Worm (Caenorhabditis elegans): Measurements from ENCODE around the gene cysl-1.

Gene cysl-1

DNA sequence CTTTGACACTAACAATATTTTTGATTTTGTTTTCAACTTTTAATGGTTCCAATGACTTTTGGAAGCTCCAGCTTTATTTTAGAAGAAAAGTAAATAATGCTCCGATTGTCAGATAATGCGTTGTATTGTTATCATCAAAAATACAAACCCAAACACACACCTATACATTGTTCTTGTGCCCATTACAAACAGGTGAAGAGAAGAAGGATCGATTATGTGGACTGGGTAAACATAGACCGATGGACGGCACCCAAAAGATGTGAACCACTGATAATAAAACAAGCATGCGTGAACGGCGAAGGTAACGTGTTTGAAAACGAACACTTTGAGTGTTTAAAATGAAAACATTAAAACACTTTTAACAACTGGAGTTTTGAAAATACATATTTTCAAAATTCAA, 32.8 kb upstream of the cysl-1 start:
- TF ChIP-seq tbx-2 (tag; optimal IDR thresholded peaks at IDR 0.05) = no peak
- no peak for TF ChIP-seq efl-3 (GFP tag; optimal IDR thresholded peaks at IDR 0.05)

DNA sequence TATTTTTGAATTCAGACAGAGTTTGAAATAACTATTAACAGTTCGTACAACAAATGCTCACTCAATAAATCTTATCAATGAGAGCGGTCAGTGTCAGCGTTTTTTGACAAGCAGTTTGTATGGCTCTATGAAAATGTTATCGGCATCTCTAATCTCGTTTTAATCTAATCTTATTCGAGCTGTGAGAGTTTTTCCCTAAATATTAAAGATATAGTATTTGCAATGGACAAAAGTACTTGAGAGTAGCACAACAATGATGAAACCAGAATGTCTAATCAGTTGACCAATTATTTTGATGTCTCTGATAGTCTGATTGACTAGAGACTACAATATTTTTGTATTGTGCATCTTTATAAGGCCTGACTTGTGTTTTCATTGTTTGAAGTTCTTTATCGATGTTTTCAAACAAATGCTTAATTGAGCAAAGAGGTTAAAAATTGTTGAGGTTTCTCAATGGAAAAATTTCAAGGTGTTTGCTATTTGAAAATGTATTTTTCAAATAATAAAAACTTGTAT, 30.6 kb upstream of the cysl-1 start, which contains the start of gene F19C6.5:
F19C6.5 (minus strand) TSS at position 51 of the 516 bp plus-strand sequence.
- TF ChIP-seq ets-5 (GFP tag; IDR thresholded peaks at IDR 0.05) = no peak
- TF ChIP-seq elt-2 (tag; optimal IDR thresholded peaks at IDR 0.05) = peak; percentile 35

DNA sequence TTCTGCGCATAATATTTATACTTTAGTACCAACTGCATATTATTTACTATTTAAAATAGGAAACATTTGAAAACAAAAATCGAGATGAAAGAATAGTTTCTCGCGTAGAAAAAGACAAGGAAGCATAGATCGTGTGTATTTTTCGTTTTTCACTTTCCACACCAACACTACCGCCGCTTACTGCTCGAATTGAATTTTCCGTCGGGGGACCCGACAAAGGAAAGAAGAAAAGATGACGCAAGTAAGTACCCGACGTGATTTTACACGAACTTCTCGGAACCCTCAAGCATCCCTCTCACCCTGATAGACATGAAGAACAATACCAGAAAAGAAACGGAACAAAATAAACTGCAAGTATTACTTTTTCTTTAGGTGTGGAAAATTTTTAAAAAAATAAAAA, 26.9 kb upstream of the cysl-1 start:
- TF ChIP-seq pax-3 (tag; optimal IDR thresholded peaks at IDR 0.05) (no peak), fkh-10 (GFP tag; optimal IDR thresholded peaks at IDR 0.05) (peak; percentile 64), sup-37 (GFP tag; optimal IDR thresholded peaks at IDR 0.05) (no peak), lin-14 (GFP tag; optimal IDR thresholded peaks at IDR 0.05) (peak; percentile 8)

DNA sequence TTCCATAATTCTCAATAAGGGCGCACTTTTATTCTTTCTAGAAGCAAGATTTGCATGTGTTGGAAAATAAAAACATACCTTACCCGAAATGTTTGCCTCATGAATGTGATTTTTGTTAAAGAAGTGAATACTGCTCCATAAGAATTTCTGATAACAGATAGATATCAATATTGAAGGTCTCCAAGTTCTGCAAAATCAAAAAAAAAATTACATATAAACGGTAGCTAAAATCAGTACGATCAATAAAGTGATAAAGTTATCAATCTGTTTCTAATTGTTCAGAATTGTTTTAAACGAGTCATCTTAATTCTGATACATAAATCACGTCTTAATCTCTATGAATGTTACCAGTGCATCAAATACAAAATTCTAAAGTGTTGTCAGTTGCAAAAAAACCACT, 21.9 kb upstream of the cysl-1 start, which contains the start of gene mgl-1:
mgl-1 (minus strand) TSS at position 101 of the 400 bp plus-strand sequence.
- TF ChIP-seq ama-1 (optimal IDR thresholded peaks at IDR 0.05) = no peak
- no peak for TF ChIP-seq nhr-12 (tag; optimal IDR thresholded peaks at IDR 0.05)
- TF ChIP-seq blmp-1 (tag; optimal IDR thresholded peaks at IDR 0.05) = no peak
- no peak for TF ChIP-seq C16A3.4 (tag; optimal IDR thresholded peaks at IDR 0.05)
- no peak for TF ChIP-seq nhr-28 (tag; optimal IDR thresholded peaks at IDR 0.05)
- TF ChIP-seq nhr-20 (tag; optimal IDR thresholded peaks at IDR 0.05) = no peak
- no peak for TF ChIP-seq efl-3 (GFP tag; optimal IDR thresholded peaks at IDR 0.05)
- TF ChIP-seq mep-1 (tag; optimal IDR thresholded peaks at IDR 0.05) = no peak
- TF ChIP-seq hlh-4 (tag; optimal IDR thresholded peaks at IDR 0.05) = no peak
- no peak for TF ChIP-seq F16B12.6 (tag; optimal IDR thresholded peaks at IDR 0.05)
- no peak for TF ChIP-seq grh-1 (GFP tag; IDR thresholded peaks at IDR 0.05)
- no peak for TF ChIP-seq mef-2 (tag; optimal IDR thresholded peaks at IDR 0.05)
- TF ChIP-seq elt-2 (tag; optimal IDR thresholded peaks at IDR 0.05) = no peak
- TF ChIP-seq unc-130 (tag; optimal IDR thresholded peaks at IDR 0.05) = no peak
- no peak for TF ChIP-seq C04F5.9 (tag; optimal IDR thresholded peaks at IDR 0.05)
- TF ChIP-seq nhr-77 (tag; optimal IDR thresholded peaks at IDR 0.05) = no peak
- no peak for TF ChIP-seq nhr-90 (tag; optimal IDR thresholded peaks at IDR 0.05; ENCODE audit: poor library complexity)

DNA sequence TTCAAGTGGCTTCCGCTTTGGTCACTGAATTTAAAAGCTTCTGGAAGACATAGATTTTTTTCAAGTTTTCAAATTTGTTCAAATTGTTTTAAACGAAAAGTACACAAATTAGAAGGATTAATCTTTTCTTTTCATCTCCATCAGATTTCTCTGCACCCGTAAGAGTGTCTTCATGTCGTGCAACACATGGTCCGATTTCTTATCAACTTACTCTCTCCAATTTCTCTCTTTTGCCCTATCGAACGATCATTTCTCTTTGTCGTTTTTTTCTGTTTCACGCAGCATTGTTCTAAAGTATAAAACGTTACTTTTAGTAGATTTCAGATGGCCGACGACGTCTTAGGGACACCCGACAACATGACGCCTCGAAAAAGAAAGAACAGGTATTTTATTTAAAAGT, 10.9 kb upstream of the cysl-1 start, which contains the start of gene pssy-1:
pssy-1 (plus strand) TSS at position 318 of the 400 bp plus-strand sequence.
- no peak for TF ChIP-seq aly-2 (tag; optimal IDR thresholded peaks at IDR 0.05)
- no peak for TF ChIP-seq lsy-2 (tag; optimal IDR thresholded peaks at IDR 0.05)
- no peak for TF ChIP-seq efl-1 (optimal IDR thresholded peaks at IDR 0.05)
- TF ChIP-seq efl-1 (GFP tag; optimal IDR thresholded peaks at IDR 0.05 in 1 of 2) = peak in 1 of 2 experiments; percentile 38
- no peak for TF ChIP-seq nhr-11 (tag; optimal IDR thresholded peaks at IDR 0.05)
- peak; percentile 68 for TF ChIP-seq blmp-1 (tag; optimal IDR thresholded peaks at IDR 0.05)
- no peak for TF ChIP-seq ceh-88 (GFP tag; IDR thresholded peaks at IDR 0.05)
- no peak for TF ChIP-seq sup-37 (GFP tag; optimal IDR thresholded peaks at IDR 0.05)
- TF ChIP-seq elt-3 (tag; optimal IDR thresholded peaks at IDR 0.05) = peak in 1 of 6 experiments; percentile 26
- no peak for TF ChIP-seq nhr-84 (tag; optimal IDR thresholded peaks at IDR 0.05)
- TF ChIP-seq nhr-90 (tag; optimal IDR thresholded peaks at IDR 0.05; ENCODE audit: poor library complexity) = no peak
- no peak for TF ChIP-seq dsc-1 (tag; optimal IDR thresholded peaks at IDR 0.05)
- TF ChIP-seq unc-130 (tag; optimal IDR thresholded peaks at IDR 0.05) = peak; percentile 11
- peak; percentile 25 for TF ChIP-seq nhr-71 (tag; optimal IDR thresholded peaks at IDR 0.05)
- TF ChIP-seq nhr-20 (tag; optimal IDR thresholded peaks at IDR 0.05) = peak; percentile 50
- TF ChIP-seq lin-13 (GFP tag; optimal IDR thresholded peaks at IDR 0.05) = no peak
- peak; percentile 33 for TF ChIP-seq nhr-85 (tag)
- no peak for TF ChIP-seq snu-23 (GFP tag; optimal IDR thresholded peaks at IDR 0.05)

All from whole organism, L1 larva.